Worm (Caenorhabditis elegans) whole organism, L4/young adult: ENCODE measurements around the gene Y37D8A.26.

Experiments used
- W03F9.2 ChIP-seq: fragments of 150-350 bp; optimal IDR thresholded peaks from 2 replicates; lab custom pipeline; 2014; ENCODE audit warnings: missing biosample characterization, missing genetic modification characterization
- dao-5 ChIP-seq: sonication (generic microtip); optimal IDR thresholded peaks from 2 replicates; lab custom pipeline; 2016; ENCODE audit warnings: missing genotype, missing genetic modification characterization, moderate library complexity, missing compliant biosample characterization
- him-1 ChIP-seq: sonication (generic microtip); optimal IDR thresholded peaks from 2 replicates; lab custom pipeline; 2016; ENCODE audit warnings: missing genotype, missing genetic modification reagents, missing genetic modification characterization, missing compliant biosample characterization

DNA sequence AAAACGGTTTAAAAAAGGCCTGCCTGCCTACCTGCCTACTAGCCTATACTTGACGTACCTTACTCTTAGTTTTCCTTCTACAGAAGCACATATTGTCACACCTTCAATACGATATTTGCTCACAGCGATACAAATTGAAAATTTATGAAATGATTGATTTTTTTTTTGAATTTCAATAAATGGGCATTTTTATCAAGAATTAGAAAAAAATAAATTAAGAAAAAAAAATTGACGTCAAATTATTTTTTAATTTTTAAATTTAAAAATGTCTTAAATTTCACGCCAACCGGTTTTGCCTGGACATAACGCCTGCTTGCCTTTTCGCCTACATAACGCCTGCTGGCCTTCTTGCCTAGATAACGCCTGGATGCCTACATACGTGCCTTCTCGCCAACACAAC lies 49.8 kb downstream of the Y37D8A.26 start, which contains the start of gene BE10.5:
- TF ChIP-seq him-1 (no peak), W03F9.2 (tag; lab: Kevin White, UChicago) (no peak), dao-5 (tag; lab: Kevin White, UChicago) (no peak)
